Fruit fly (Drosophila melanogaster): ENCODE data around the gene CG6650.

Gene CG6650

DNA sequence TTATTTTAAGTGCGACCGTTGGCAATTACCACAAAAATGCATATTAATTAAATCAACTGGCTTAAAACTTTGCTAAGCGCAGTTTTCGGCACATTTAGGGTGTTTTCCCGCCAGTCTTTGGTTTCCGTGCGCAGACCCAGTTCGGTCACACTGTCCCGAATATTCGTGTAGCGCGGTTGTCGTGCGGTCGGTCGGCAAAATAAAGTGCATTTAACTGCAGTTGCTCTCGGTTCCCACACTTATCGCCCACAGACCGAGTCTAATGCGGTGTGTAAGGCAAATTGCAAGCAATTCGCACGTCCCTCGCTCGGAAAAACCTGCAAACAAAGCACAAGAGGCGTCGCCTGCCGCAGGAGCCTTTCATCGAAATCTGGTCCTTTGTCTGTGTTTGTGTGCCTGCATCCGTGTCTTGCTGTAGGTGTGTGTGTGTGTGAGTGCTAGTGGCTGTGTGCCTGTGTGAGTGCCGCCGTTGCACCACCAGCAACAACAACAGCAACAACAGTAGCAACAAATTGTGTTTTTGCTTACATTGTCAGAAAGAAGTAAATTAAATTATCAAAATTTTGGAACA is 21.9 kb downstream of the CG6650 start, which contains the start of the genes CG13484 and Frl:
Gene CG13484 (minus strand): TSS at position 7 of the 571 bp plus-strand sequence.
Gene Frl (plus strand): TSS at position 143 of the 571 bp plus-strand sequence.
- peak; percentile 71 for TF ChIP-seq tj (GFP tag; optimal IDR thresholded peaks at IDR 0.05)
- peak; percentile 27 for TF ChIP-seq pad (GFP tag; optimal IDR thresholded peaks at IDR 0.05)
- peak; percentile 15 for TF ChIP-seq Crg-1 (GFP tag; optimal IDR thresholded peaks at IDR 0.05)
- TF ChIP-seq CG1620 (GFP tag; optimal IDR thresholded peaks at IDR 0.05): peak; percentile 42
- TF ChIP-seq CG7045 (GFP tag; optimal IDR thresholded peaks at IDR 0.05): no peak
- peak; percentile 43 for TF ChIP-seq CG7101 (tag; optimal IDR thresholded peaks at IDR 0.05)
- peak; percentile 3 for TF ChIP-seq CG33017 (tag; optimal IDR thresholded peaks at IDR 0.05)
- TF ChIP-seq cic (GFP tag; optimal IDR thresholded peaks at IDR 0.05): peak; percentile 53
- peak; percentile 83 for TF ChIP-seq bab1 (GFP tag; optimal IDR thresholded peaks at IDR 0.05)
- peak; percentile 27 for TF ChIP-seq ovo (GFP tag; optimal IDR thresholded peaks at IDR 0.05)
- TF ChIP-seq cnc (optimal IDR thresholded peaks at IDR 0.05): no peak
- TF ChIP-seq CG11617 (GFP tag; optimal IDR thresholded peaks at IDR 0.05): peak; percentile 35
- no peak for TF ChIP-seq Clk (GFP tag; optimal IDR thresholded peaks at IDR 0.05)
- no peak for TF ChIP-seq Hr96 (GFP tag; optimal IDR thresholded peaks at IDR 0.05)
- TF ChIP-seq Mnt (GFP tag; optimal IDR thresholded peaks at IDR 0.05): peak; percentile 64
- TF ChIP-seq CG14711 (tag; optimal IDR thresholded peaks at IDR 0.05): peak; percentile 35
- no peak for TF ChIP-seq kay (GFP tag; ENCODE audit: borderline replicate concordance)
- TF ChIP-seq toe (GFP tag; optimal IDR thresholded peaks at IDR 0.05): no peak
- peak; percentile 44 for TF ChIP-seq CG12768 (GFP tag; optimal IDR thresholded peaks at IDR 0.05)
- no peak for TF ChIP-seq CG5204 (GFP tag; optimal IDR thresholded peaks at IDR 0.05)

DNA sequence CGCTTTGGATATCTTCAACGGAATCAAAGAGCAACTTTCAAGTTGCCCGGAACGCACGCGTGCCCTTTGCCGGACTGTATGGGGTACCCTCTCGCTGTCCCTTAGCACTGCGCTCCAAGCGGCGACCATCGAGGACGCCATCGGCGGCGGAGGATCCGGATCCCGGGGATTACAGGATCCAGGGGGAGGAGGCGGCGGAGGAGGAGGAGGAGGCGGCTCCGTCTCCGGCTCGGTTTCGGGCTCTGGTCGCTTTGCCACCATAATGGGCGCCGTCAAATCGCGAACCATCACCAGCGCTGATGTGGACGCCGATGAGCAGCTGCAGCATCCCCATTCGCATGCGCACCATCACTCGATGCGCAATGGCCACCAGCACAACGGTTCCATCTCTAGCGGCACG is 22.6 kb downstream of the CG6650 start:
- TF ChIP-seq CG1620 (GFP tag; optimal IDR thresholded peaks at IDR 0.05) (no peak), toe (GFP tag; optimal IDR thresholded peaks at IDR 0.05) (no peak), Mnt (GFP tag; optimal IDR thresholded peaks at IDR 0.05) (no peak), pad (GFP tag; optimal IDR thresholded peaks at IDR 0.05) (no peak), CG7101 (tag; optimal IDR thresholded peaks at IDR 0.05) (no peak), CG14711 (tag; optimal IDR thresholded peaks at IDR 0.05) (no peak), cnc (optimal IDR thresholded peaks at IDR 0.05) (no peak), CG5204 (GFP tag; optimal IDR thresholded peaks at IDR 0.05) (no peak), CG7045 (GFP tag; optimal IDR thresholded peaks at IDR 0.05) (no peak), Hr96 (GFP tag; optimal IDR thresholded peaks at IDR 0.05) (no peak), cic (GFP tag; optimal IDR thresholded peaks at IDR 0.05) (no peak), tj (GFP tag; optimal IDR thresholded peaks at IDR 0.05) (no peak), Clk (GFP tag; optimal IDR thresholded peaks at IDR 0.05) (no peak), CG11617 (GFP tag; optimal IDR thresholded peaks at IDR 0.05) (no peak), CG33017 (tag; optimal IDR thresholded peaks at IDR 0.05) (no peak), Crg-1 (GFP tag; optimal IDR thresholded peaks at IDR 0.05) (no peak), CG12768 (GFP tag; optimal IDR thresholded peaks at IDR 0.05) (no peak), ovo (GFP tag; optimal IDR thresholded peaks at IDR 0.05) (no peak)

DNA sequence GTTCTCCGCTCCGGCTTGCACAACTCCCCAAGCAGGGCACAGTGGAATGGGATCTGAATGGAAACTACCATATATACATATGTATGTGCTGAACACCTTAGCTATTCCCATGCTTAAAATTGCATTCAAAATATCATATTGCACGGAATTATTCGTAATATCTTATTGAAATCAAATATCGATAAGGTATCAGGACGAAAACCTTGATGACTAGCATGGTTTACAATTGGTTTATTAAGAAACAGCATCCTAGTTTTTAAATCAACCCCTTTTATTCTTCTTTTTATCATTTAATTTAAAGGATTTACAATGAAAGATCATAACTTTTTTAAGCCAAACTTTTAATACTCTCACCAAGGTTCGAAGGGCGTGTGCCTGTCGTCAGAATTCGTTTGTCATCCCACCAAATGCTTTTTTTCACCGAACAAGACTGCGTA is 24.0 kb downstream of the CG6650 start:
- TF ChIP-seq CG14711 (tag; optimal IDR thresholded peaks at IDR 0.05) (no peak), toe (GFP tag; optimal IDR thresholded peaks at IDR 0.05) (no peak)

DNA sequence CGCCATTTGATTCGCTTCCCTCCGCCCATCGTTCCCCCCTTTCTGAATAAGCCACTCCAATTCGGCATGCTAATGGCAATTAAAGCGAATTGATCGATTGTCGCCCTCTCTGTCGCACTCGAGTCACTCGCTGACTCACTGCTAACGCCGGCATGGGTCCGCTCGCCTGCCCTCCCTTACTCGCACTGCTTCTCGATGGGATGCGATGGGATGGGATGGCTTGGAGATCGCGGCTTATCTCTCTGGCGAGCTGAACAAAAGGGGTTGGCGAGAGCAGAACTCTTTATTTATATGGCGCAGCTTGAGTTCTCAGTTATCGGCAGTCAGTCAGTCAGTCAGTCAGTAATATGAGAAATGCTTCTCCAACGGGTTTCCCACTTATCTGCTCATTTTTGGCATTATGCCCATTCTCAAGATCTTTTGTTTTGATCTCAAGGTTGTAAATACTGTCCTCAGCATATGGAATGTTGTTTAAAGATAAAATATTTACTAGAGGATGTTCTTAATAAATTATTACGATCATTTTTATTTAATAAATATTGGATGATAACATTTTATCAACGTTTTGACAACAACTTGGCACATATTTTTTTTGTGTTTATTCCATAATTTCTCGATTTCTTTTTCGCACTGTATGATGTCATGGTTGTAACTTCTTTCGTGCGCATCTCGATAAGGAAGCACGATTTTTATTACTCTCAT is 24.7 kb downstream of the CG6650 start:
- no peak for TF ChIP-seq CG11617 (GFP tag; optimal IDR thresholded peaks at IDR 0.05)
- TF ChIP-seq CG7101 (tag; optimal IDR thresholded peaks at IDR 0.05): no peak
- peak; percentile 16 for TF ChIP-seq tj (GFP tag; optimal IDR thresholded peaks at IDR 0.05)
- no peak for TF ChIP-seq Clk (GFP tag; optimal IDR thresholded peaks at IDR 0.05)
- no peak for TF ChIP-seq Crg-1 (GFP tag; optimal IDR thresholded peaks at IDR 0.05)
- peak; percentile 10 for TF ChIP-seq toe (GFP tag; optimal IDR thresholded peaks at IDR 0.05)
- TF ChIP-seq kay (GFP tag; ENCODE audit: borderline replicate concordance): no peak
- no peak for TF ChIP-seq CG5204 (GFP tag; optimal IDR thresholded peaks at IDR 0.05)

DNA sequence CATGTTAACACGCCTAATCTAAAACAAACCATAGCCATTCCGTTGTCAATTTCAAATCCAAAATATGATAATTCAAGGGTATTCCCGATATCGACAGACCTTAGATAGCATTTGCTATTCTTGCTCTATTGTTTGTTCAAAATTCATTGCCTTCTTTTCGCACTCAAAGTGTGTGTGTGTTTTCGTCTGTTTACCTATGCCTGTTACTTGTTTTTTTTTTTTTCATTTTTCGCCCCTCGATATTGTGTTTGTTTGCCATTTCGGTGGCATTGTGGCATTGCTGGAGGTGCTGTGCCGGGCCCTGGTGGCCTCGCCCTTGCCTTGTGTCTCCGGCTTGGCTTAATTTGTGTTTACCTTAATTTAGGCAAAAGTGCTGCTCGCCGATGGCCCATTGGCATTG is 25.6 kb downstream of the CG6650 start:
- TF ChIP-seq bab1 (GFP tag; optimal IDR thresholded peaks at IDR 0.05): no peak
- no peak for TF ChIP-seq Crg-1 (GFP tag; optimal IDR thresholded peaks at IDR 0.05)
- no peak for TF ChIP-seq ovo (GFP tag; optimal IDR thresholded peaks at IDR 0.05)
- no peak for TF ChIP-seq Clk (GFP tag; optimal IDR thresholded peaks at IDR 0.05)
- TF ChIP-seq Mnt (GFP tag; optimal IDR thresholded peaks at IDR 0.05): no peak
- TF ChIP-seq CG12768 (GFP tag; optimal IDR thresholded peaks at IDR 0.05): no peak
- no peak for TF ChIP-seq kay (GFP tag; ENCODE audit: borderline replicate concordance)
- no peak for TF ChIP-seq tj (GFP tag; optimal IDR thresholded peaks at IDR 0.05)
- TF ChIP-seq toe (GFP tag; optimal IDR thresholded peaks at IDR 0.05): no peak

DNA sequence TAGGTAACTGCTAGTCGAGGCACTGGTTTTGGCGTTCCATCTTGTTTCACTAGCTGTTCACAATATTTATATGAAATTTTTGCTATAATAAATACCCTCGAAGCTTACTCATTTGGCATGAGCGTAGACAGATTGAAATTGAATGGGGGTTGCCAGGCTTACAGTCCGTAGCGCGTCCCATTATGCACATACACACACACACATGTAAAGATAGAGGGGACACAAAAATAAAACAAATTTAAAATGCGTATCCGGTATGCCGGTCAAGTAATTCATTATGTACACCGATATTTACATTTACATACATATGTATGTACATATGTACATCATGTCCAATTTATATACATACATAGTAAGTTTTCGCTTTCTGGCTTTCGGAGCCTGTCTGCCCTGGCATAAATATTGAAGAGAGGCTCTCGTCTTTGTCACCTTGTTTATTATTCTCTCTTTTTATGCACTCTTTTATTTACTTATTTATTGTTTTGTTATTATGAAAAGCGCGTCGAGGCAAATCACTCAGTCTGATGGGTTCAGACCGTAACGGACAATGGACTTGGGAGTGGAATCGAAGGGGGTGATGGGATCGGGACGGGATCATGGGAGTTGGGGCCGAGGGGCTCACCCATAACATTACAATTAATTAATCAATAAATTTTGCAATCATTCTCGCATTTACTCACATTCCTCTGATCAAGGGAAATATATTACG is 28.2 kb downstream of the CG6650 start:
- TF ChIP-seq Hr96 (GFP tag; optimal IDR thresholded peaks at IDR 0.05) (no peak), kay (GFP tag; ENCODE audit: borderline replicate concordance) (no peak), CG14711 (tag; optimal IDR thresholded peaks at IDR 0.05) (peak; percentile 6)
